Worm (Caenorhabditis elegans) whole organism, young adult: ENCODE results near the gene mel-11.

ENCODE experiments used
- D2030.7 ChIP-seq: fragments of 200-800 bp; sonication (Bioruptor generic); IDR thresholded peaks from 2 replicates; pipeline ENCODE4 v1.3.6; 2022; ENCODE audit warnings: missing genetic modification reagents, missing genetic modification characterization, missing compliant biosample characterization
- K11D2.4 ChIP-seq: fragments of 200-800 bp; sonication (Bioruptor generic); IDR thresholded peaks from 2 replicates; pipeline ENCODE4 v1.3.6; 2022; ENCODE audit warnings: missing genetic modification reagents, missing genetic modification characterization, missing compliant biosample characterization
- Y53G8AR.9 ChIP-seq: fragments of 200-800 bp; sonication (Bioruptor generic); conservative IDR thresholded peaks from 2 replicates; pipeline ENCODE4 v1.3.6; 2022; ENCODE audit warnings: missing genetic modification reagents, missing genetic modification characterization, missing compliant biosample characterization
- akir-1 ChIP-seq: fragments of 200-800 bp; sonication (Bioruptor generic); optimal IDR thresholded peaks from 2 replicates; lab custom pipeline; 2018; ENCODE audit warnings: mild to moderate bottlenecking, missing genetic modification characterization, moderate library complexity, missing compliant biosample characterization
- ama-1 ChIP-seq, 3 experiments: fragments of 150-350 bp in 1 of 3; sonication (generic microtip) in 2 of 3; optimal IDR thresholded peaks; 2 replicates each; lab custom pipeline; 2014 to 2018; ENCODE audit warnings: missing biosample characterization in 2 of 3, missing genetic modification characterization in 2 of 3, missing genetic modification reagents in 2 of 3
- egl-44 ChIP-seq: fragments of 200-800 bp; sonication (Bioruptor generic); IDR thresholded peaks from 2 replicates; pipeline ENCODE4 v1.3.6; 2022; ENCODE audit warnings: missing genetic modification reagents, missing genetic modification characterization, missing compliant biosample characterization
- hsf-1 ChIP-seq: fragments of 200-800 bp; sonication (Bioruptor generic); IDR thresholded peaks from 2 replicates; pipeline ENCODE4 v1.3.6; 2022; ENCODE audit warnings: missing genetic modification reagents, missing genetic modification characterization, missing compliant biosample characterization
- let-526 ChIP-seq: fragments of 200-800 bp; sonication (Bioruptor generic); IDR thresholded peaks from 2 replicates; pipeline ENCODE4 v1.3.6; 2022; ENCODE audit warnings: missing genetic modification reagents, missing genetic modification characterization, missing compliant biosample characterization
- lin-54 ChIP-seq: fragments of 200-800 bp; sonication (Bioruptor generic); optimal IDR thresholded peaks from 2 replicates; lab custom pipeline; 2018; ENCODE audit warnings: mild to moderate bottlenecking, missing genetic modification characterization, missing compliant biosample characterization
- nhr-90 ChIP-seq: sonication (generic microtip); optimal IDR thresholded peaks from 2 replicates; lab custom pipeline; 2016; ENCODE audit warnings: missing genotype, mild to moderate bottlenecking, missing genetic modification characterization, missing compliant biosample characterization
- pha-4 ChIP-seq: fragments of 150-350 bp; sonication (generic microtip); optimal IDR thresholded peaks from 2 replicates; lab custom pipeline; 2014; ENCODE audit warnings: missing biosample characterization, missing genetic modification reagents, missing genetic modification characterization
- rec-8 ChIP-seq, 2 experiments: sonication (generic microtip); optimal IDR thresholded peaks; 2 replicates each; lab custom pipeline; 2016; ENCODE audit warnings: mild to moderate bottlenecking in 2 of 2, missing genetic modification characterization in 2 of 2, missing genetic modification reagents in 2 of 2, missing genotype in 2 of 2, missing biosample characterization in 1 of 2, missing compliant biosample characterization in 1 of 2, moderate library complexity in 1 of 2
- snpc-4 ChIP-seq, 5 experiments: fragments of 150-350 bp in 1 of 5; sonication (generic microtip) in 4 of 5; optimal IDR thresholded peaks; 2 replicates each; lab custom pipeline; 2014 to 2018; ENCODE audit warnings: missing genetic modification characterization in 5 of 5, missing biosample characterization in 3 of 5, antibody characterized with exemption in 2 of 5, mild to moderate bottlenecking in 2 of 5, missing compliant biosample characterization in 2 of 5, missing genotype in 2 of 5, moderate library complexity in 2 of 5, missing genetic modification reagents in 1 of 5
- unc-130 ChIP-seq: sonication (generic microtip); optimal IDR thresholded peaks from 2 replicates; lab custom pipeline; 2016; ENCODE audit warnings: missing genetic modification reagents, missing genetic modification characterization, missing compliant biosample characterization

- TF ChIP-seq ama-1 (optimal IDR thresholded peaks at IDR 0.05; lab: Kevin White, UChicago) (no peak), ama-1 (GFP tag; optimal IDR thresholded peaks at IDR 0.05; lab: Kevin White, UChicago) (no peak), unc-130 (GFP tag; lab: Kevin White, UChicago) (no peak), pha-4 (tag; lab: Kevin White, UChicago) (no peak), Y53G8AR.9 (GFP tag; lab: Robert Waterston, UW) (no peak), snpc-4 (GFP tag; optimal IDR thresholded peaks at IDR 0.05; lab: Kevin White, UChicago) (no peak), snpc-4 (tag; optimal IDR thresholded peaks at IDR 0.05; lab: Kevin White, UChicago) (no peak), egl-44 (GFP tag; lab: Robert Waterston, UW) (no peak), rec-8 (tag; optimal IDR thresholded peaks at IDR 0.05; lab: Kevin White, UChicago) (no peak), hsf-1 (GFP tag; lab: Robert Waterston, UW) (no peak), lin-54 (GFP tag; lab: Kevin White, UChicago) (no peak), D2030.7 (GFP tag; lab: Robert Waterston, UW) (no peak), K11D2.4 (GFP tag; lab: Robert Waterston, UW) (no peak), nhr-90 (no peak), akir-1 (GFP tag; lab: Kevin White, UChicago) (no peak), let-526 (GFP tag; lab: Robert Waterston, UW) (no peak)
These were observed 32.8 kb upstream of the mel-11 start for ce11 chrII:9325555-9325954.
